Fruit fly (Drosophila melanogaster): ENCODE measurements around the gene CG3558.
A peak's percentile ranks its signal among the peaks of the same experiment; 100 is the strongest.

The CG3558 gene

DNA sequence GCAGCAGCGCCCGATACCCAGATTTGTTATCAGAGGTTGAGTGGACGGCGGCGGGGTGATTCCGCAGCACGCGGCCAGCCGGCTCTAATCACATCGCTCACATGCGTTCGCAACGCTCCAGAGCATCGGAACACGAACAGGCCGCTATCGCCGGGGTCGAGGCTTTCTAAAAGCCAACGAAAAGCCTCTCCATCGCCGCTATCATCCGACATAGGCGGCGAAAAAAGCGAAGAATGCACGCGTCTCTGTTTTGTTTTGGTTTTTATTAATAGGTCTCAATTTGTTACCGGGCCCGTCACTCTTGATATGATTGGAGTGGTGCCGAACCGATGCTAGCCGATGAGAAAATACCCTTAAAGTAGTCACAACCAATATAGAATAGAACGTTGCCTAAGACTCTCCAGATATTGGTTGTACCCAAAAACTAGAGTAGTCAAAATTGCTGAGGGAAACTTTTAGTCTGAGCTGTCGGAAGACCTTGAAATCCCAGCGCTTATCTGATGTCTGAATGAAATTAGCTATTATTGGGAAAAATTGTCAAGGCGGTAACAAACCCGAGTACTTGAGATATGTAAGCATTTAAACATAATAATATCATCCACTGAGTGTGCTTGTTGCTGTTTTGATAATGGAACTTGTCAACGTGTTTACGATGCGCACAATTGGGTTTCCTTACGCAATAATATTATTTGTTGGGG, 49.4 kb downstream of the CG3558 start, which contains the start of gene CG17261 (continued):
- TF ChIP-seq mam (GFP tag; optimal IDR thresholded peaks at IDR 0.05): peak; percentile 59
- peak; percentile 30 for TF ChIP-seq CHES-1-like (GFP tag; optimal IDR thresholded peaks at IDR 0.05)
- peak; percentile 97 for TF ChIP-seq exex (tag; optimal IDR thresholded peaks at IDR 0.05)
- no peak for TF ChIP-seq CG30020 (tag; optimal IDR thresholded peaks at IDR 0.05)
- no peak for TF ChIP-seq stc (GFP tag; IDR thresholded peaks at IDR 0.05)
- peak; percentile 4 for TF ChIP-seq emc (GFP tag; optimal IDR thresholded peaks at IDR 0.05)
- peak; percentile 88 for TF ChIP-seq sd (tag; optimal IDR thresholded peaks at IDR 0.05)
- TF ChIP-seq CG31441 (GFP tag; IDR thresholded peaks at IDR 0.05): 0 out of 2 replicates have a peak, but pooled peaks have one; percentile 12
- TF ChIP-seq D19A (tag; optimal IDR thresholded peaks at IDR 0.05): peak; percentile 96
- TF ChIP-seq CG3065 (GFP tag; optimal IDR thresholded peaks at IDR 0.05): no peak
- TF ChIP-seq CG13296 (GFP tag; optimal IDR thresholded peaks at IDR 0.05): peak; percentile 18
- 0 out of 2 replicates have a peak, but pooled peaks have one; percentile 21 for TF ChIP-seq al (GFP tag; IDR thresholded peaks at IDR 0.05)
- no peak for TF ChIP-seq ase (GFP tag; IDR thresholded peaks at IDR 0.05)
- peak; percentile 65 for TF ChIP-seq schlank (tag; optimal IDR thresholded peaks at IDR 0.05)
- TF ChIP-seq ttk (GFP tag; IDR thresholded peaks at IDR 0.05): no peak
- peak; percentile 22 for TF ChIP-seq CG7786 (GFP tag; optimal IDR thresholded peaks at IDR 0.05)
- TF ChIP-seq CG11456 (GFP tag; IDR thresholded peaks at IDR 0.05): peak; percentile 60; the same call in 1 of the 3 replicates
- no peak for TF ChIP-seq MESR4 (GFP tag; optimal IDR thresholded peaks at IDR 0.05)
- TF ChIP-seq ro (GFP tag; IDR thresholded peaks at IDR 0.05): no peak
- peak; percentile 34 for TF ChIP-seq zfh2 (GFP tag; optimal IDR thresholded peaks at IDR 0.05)
- peak; percentile 70 for TF ChIP-seq Hmr (GFP tag; optimal IDR thresholded peaks at IDR 0.05)
- TF ChIP-seq Ptx1 (GFP tag; IDR thresholded peaks at IDR 0.05): no peak
- peak; percentile 37 for TF ChIP-seq CG7556 (GFP tag; optimal IDR thresholded peaks at IDR 0.05)
- peak; percentile 42 for TF ChIP-seq ind (GFP tag; optimal IDR thresholded peaks at IDR 0.05)
- TF ChIP-seq slbo (GFP tag; IDR thresholded peaks at IDR 0.05): peak; percentile 70
- TF ChIP-seq CG11560 (tag; IDR thresholded peaks at IDR 0.05): no peak
- TF ChIP-seq Hey (tag; optimal IDR thresholded peaks at IDR 0.05): peak; percentile 89
- peak; percentile 27; the same call in 1 of the 2 replicates for TF ChIP-seq ara (GFP tag; IDR thresholded peaks at IDR 0.05)
- peak; percentile 30 for TF ChIP-seq CG17359 (tag; optimal IDR thresholded peaks at IDR 0.05)
- TF ChIP-seq jumu (GFP tag; optimal IDR thresholded peaks at IDR 0.05): peak; percentile 21
- no peak for TF ChIP-seq CG15073 (GFP tag; optimal IDR thresholded peaks at IDR 0.05)
- peak; percentile 5 for TF ChIP-seq Bteb2 (GFP tag; optimal IDR thresholded peaks at IDR 0.05)
- TF ChIP-seq Chrac-16 (GFP tag; optimal IDR thresholded peaks at IDR 0.05): peak; percentile 25
- TF ChIP-seq CG1603 (tag; optimal IDR thresholded peaks at IDR 0.05): peak; percentile 51
- no peak for TF ChIP-seq Nf-YA (GFP tag; IDR thresholded peaks at IDR 0.05)
- TF ChIP-seq CG18764 (GFP tag; optimal IDR thresholded peaks at IDR 0.05): no peak
- TF ChIP-seq Antp (GFP tag; optimal IDR thresholded peaks at IDR 0.05): peak; percentile 54
- no peak for TF ChIP-seq Rx (GFP tag; IDR thresholded peaks at IDR 0.05)
- peak; percentile 31 to 35 for TF ChIP-seq dpn (GFP tag; optimal IDR thresholded peaks at IDR 0.05)
- TF ChIP-seq Hr3 (GFP tag; optimal IDR thresholded peaks at IDR 0.05): peak; percentile 10
- TF ChIP-seq CG8281 (tag; optimal IDR thresholded peaks at IDR 0.05): no peak
- TF ChIP-seq CG18599 (GFP tag; optimal IDR thresholded peaks at IDR 0.05): peak; percentile 84
- TF ChIP-seq HmgZ (tag; optimal IDR thresholded peaks at IDR 0.05): peak; percentile 53
- peak; percentile 22 for TF ChIP-seq dmrt99B (tag; optimal IDR thresholded peaks at IDR 0.05)
- no peak for TF ChIP-seq CG9797 (GFP tag; optimal IDR thresholded peaks at IDR 0.05)
- peak; percentile 25 for TF ChIP-seq CoRest (tag; optimal IDR thresholded peaks at IDR 0.05)
- TF ChIP-seq slp2 (GFP tag; optimal IDR thresholded peaks at IDR 0.05): no peak
- peak; percentile 91 for TF ChIP-seq Med (GFP tag)
- TF ChIP-seq odd (GFP tag; optimal IDR thresholded peaks at IDR 0.05): no peak
- TF ChIP-seq Meics (GFP tag; optimal IDR thresholded peaks at IDR 0.05): peak; percentile 62
